Fruit fly (Drosophila melanogaster) whole organism, adult: ENCODE measurements around the gene goe.

Source experiments
- CG11617 ChIP-seq: fragments of 200-800 bp; sonication (Bioruptor generic); optimal IDR thresholded peaks from 2 replicates; lab custom pipeline; 2017; ENCODE audit warnings: mild to moderate bottlenecking, missing biosample characterization, missing genetic modification reagents, missing genetic modification characterization
- CG12768 ChIP-seq: fragments of 200-800 bp; sonication (Bioruptor generic); optimal IDR thresholded peaks from 2 replicates; lab custom pipeline; 2017; ENCODE audit warnings: missing biosample characterization, missing genetic modification characterization, mild to moderate bottlenecking, moderate library complexity, missing genetic modification reagents
- CG14711 ChIP-seq: fragments of 200-800 bp; sonication (Bioruptor generic); optimal IDR thresholded peaks from 2 replicates; lab custom pipeline; 2018; ENCODE audit warnings: missing biosample characterization, mild to moderate bottlenecking, missing genetic modification characterization, moderate library complexity
- CG1620 ChIP-seq: fragments of 200-800 bp; sonication (Bioruptor generic); optimal IDR thresholded peaks from 2 replicates; lab custom pipeline; 2016; ENCODE audit warnings: missing biosample characterization, missing genetic modification characterization
- CG33017 ChIP-seq: fragments of 200-800 bp; sonication (Bioruptor generic); optimal IDR thresholded peaks from 2 replicates; lab custom pipeline; 2018; ENCODE audit warnings: missing biosample characterization, mild to moderate bottlenecking, missing genetic modification characterization, moderate library complexity
- CG5204 ChIP-seq: fragments of 200-800 bp; sonication (Bioruptor generic); optimal IDR thresholded peaks from 2 replicates; lab custom pipeline; 2016; ENCODE audit warnings: missing biosample characterization, missing genetic modification characterization
- CG7045 ChIP-seq: fragments of 200-800 bp; sonication (Bioruptor generic); optimal IDR thresholded peaks from 2 replicates; lab custom pipeline; 2017; ENCODE audit warnings: missing biosample characterization, mild to moderate bottlenecking, missing genetic modification characterization
- CG7101 ChIP-seq: fragments of 200-800 bp; sonication (Bioruptor generic); optimal IDR thresholded peaks from 2 replicates; lab custom pipeline; 2018; ENCODE audit warnings: missing biosample characterization, mild to moderate bottlenecking, missing genetic modification characterization, moderate library complexity
- Clk ChIP-seq: fragments of 200-800 bp; sonication (Bioruptor generic); optimal IDR thresholded peaks from 2 replicates; lab custom pipeline; 2017; ENCODE audit warnings: missing biosample characterization, missing genetic modification characterization
- Crg-1 ChIP-seq: fragments of 200-800 bp; sonication (Bioruptor generic); optimal IDR thresholded peaks from 2 replicates; lab custom pipeline; 2016; ENCODE audit warnings: missing biosample characterization, missing genetic modification characterization
- Hr96 ChIP-seq: fragments of 200-800 bp; sonication (Bioruptor generic); optimal IDR thresholded peaks from 2 replicates; lab custom pipeline; 2016; ENCODE audit warnings: missing biosample characterization, missing genetic modification characterization
- Mnt ChIP-seq: fragments of 200-800 bp; sonication (Bioruptor generic); optimal IDR thresholded peaks from 2 replicates; lab custom pipeline; 2016; ENCODE audit warnings: missing biosample characterization, mild to moderate bottlenecking, missing genetic modification characterization
- bab1 ChIP-seq: fragments of 200-800 bp; sonication (Bioruptor generic); optimal IDR thresholded peaks from 3 replicates; lab custom pipeline; 2019; ENCODE audit warnings: missing biosample characterization, mild to moderate bottlenecking, missing genetic modification characterization, moderate library complexity
- cic ChIP-seq: fragments of 200-800 bp; sonication (Bioruptor generic); optimal IDR thresholded peaks from 2 replicates; lab custom pipeline; 2017; ENCODE audit warnings: missing biosample characterization, mild to moderate bottlenecking, missing genetic modification characterization, moderate library complexity
- cnc ChIP-seq, 2 experiments: fragments of >200 bp; optimal IDR thresholded peaks; 2 replicates each; lab custom pipeline; 2017
- kay ChIP-seq: fragments of 200-800 bp; sonication (Bioruptor generic); peaks from one replicate; lab custom pipeline; 2016; ENCODE audit warnings: missing biosample characterization, missing genetic modification characterization, borderline replicate concordance
- ovo ChIP-seq: fragments of 200-800 bp; sonication (Bioruptor generic); optimal IDR thresholded peaks from 2 replicates; lab custom pipeline; 2016; ENCODE audit warnings: missing biosample characterization, missing genetic modification characterization
- pad ChIP-seq: fragments of 200-800 bp; sonication (Bioruptor generic); optimal IDR thresholded peaks from 3 replicates; lab custom pipeline; 2017; ENCODE audit warnings: missing biosample characterization, missing genetic modification characterization, mild to moderate bottlenecking, moderate library complexity, missing genetic modification reagents
- tj ChIP-seq: fragments of 200-800 bp; sonication (Bioruptor generic); optimal IDR thresholded peaks from 3 replicates; lab custom pipeline; 2017; ENCODE audit warnings: missing biosample characterization, mild to moderate bottlenecking, missing genetic modification characterization, moderate library complexity
- toe ChIP-seq: fragments of 200-800 bp; sonication (Bioruptor generic); optimal IDR thresholded peaks from 2 replicates; lab custom pipeline; 2016; ENCODE audit warnings: missing biosample characterization, missing genetic modification characterization

goe gene

DNA sequence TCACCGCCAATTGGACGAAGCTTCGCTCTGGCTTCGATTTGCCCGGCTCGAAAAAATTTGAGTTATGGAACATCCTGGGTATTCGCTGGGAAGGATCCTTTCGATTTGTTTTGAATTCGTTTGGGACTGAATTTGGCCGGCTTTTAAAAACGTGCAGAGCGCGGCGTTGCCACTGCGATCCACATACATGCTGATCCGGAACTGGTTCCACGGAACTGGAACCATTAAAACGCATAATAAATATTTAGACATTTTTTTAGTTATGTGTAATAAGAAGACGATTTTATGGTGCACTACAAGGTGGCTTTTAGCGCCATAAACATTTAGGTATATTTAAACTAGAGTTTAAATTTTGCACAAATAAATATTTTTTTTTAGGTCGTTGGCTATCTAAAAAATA lies 39.3 kb upstream of the goe start, which contains the start of gene Rrp45:
Rrp45 (minus strand) TSS at position 209 of the 400 bp plus-strand sequence.
- peak; percentile 25 for TF ChIP-seq CG1620 (GFP tag; lab: Kevin White, UChicago)
- no peak for TF ChIP-seq bab1 (GFP tag; lab: Kevin White, UChicago)
- TF ChIP-seq CG12768 (GFP tag; lab: Kevin White, UChicago): no peak
- no peak for TF ChIP-seq CG33017 (tag; lab: Kevin White, UChicago)
- TF ChIP-seq Mnt: peak; percentile 90

DNA sequence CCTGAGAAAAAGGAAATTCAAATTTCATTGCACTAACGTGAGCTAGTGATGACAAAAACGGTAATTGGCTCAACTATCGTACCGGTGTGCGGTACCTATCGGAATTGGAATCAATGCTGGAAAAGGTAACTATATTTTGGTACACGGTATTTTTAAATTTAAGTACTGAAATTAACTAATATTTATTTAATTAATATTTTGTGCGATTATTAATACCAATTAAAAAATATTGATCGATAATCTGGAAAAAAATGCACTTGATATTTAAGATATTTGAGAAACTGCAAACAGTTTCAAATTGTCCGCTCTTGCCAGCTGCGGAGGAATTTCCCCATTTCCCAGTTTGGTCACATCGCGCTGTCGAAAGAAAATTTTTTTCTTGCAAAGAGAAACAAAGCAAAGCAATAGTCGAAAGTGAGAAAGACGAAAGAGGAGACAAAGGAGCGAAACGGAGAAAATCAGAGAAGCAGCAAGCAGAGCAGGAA lies 35.7 kb upstream of the goe start:
- TF ChIP-seq CG7101 (tag; lab: Kevin White, UChicago) (peak; percentile 58), cnc (optimal IDR thresholded peaks at IDR 0.05; lab: Kevin White, UChicago) (no peak), tj (GFP tag; lab: Kevin White, UChicago) (no peak), Crg-1 (GFP tag; lab: Kevin White, UChicago) (peak; percentile 12), CG11617 (GFP tag; lab: Kevin White, UChicago) (peak; percentile 7), Clk (GFP tag; lab: Kevin White, UChicago) (no peak), CG33017 (tag; lab: Kevin White, UChicago) (no peak), CG12768 (GFP tag; lab: Kevin White, UChicago) (no peak), pad (GFP tag; lab: Kevin White, UChicago) (no peak), CG7045 (GFP tag; lab: Kevin White, UChicago) (no peak), CG1620 (GFP tag; lab: Kevin White, UChicago) (no peak), ovo (no peak), Hr96 (GFP tag; lab: Kevin White, UChicago) (no peak), cic (no peak), bab1 (GFP tag; lab: Kevin White, UChicago) (peak; percentile 3), Mnt (no peak), CG14711 (tag; lab: Kevin White, UChicago) (peak; percentile 17)

DNA sequence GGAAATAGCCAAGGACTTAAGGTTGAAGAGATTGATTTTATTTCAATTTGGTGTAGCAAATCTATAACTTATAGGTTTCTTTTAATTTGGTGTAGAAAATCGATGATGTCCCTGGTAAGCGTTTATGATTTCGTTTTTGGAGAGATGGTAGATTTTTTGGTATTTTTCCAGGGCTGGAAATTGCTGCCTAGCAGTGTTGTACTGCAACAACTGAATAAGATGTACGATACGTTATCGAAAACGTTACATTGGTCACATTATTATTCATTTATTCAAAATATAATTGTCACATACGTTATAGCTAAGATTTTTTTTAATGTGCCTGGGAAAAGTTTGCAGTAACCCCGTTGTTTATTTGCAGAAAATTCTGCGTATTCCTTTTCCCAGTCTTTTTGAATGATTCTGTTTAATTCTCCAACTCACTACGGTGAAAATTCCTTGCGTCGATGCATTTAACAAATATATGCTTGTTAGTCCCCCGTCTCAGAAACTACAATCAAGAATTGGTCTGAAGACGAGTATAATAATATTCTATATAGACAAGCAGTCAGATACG lies 35.2 kb upstream of the goe start, which contains the start of the genes CG9609 and Sap30:
CG9609 (minus strand) TSS at position 149 of the 556 bp plus-strand sequence.
Sap30 (plus strand) TSS at position 424 of the 556 bp plus-strand sequence.
- no peak for TF ChIP-seq CG5204 (GFP tag; lab: Kevin White, UChicago)
- no peak for TF ChIP-seq Hr96 (GFP tag; lab: Kevin White, UChicago)
- TF ChIP-seq Mnt: no peak
- TF ChIP-seq Clk (GFP tag; lab: Kevin White, UChicago): no peak
- no peak for TF ChIP-seq CG12768 (GFP tag; lab: Kevin White, UChicago)
- TF ChIP-seq CG14711 (tag; lab: Kevin White, UChicago): no peak
- no peak for TF ChIP-seq cic
- no peak for TF ChIP-seq kay (GFP tag; lab: Kevin White, UChicago)
- TF ChIP-seq CG7045 (GFP tag; lab: Kevin White, UChicago): no peak
- TF ChIP-seq Crg-1 (GFP tag; lab: Kevin White, UChicago): no peak
- no peak for TF ChIP-seq pad (GFP tag; lab: Kevin White, UChicago)
- TF ChIP-seq CG1620 (GFP tag; lab: Kevin White, UChicago): no peak

DNA sequence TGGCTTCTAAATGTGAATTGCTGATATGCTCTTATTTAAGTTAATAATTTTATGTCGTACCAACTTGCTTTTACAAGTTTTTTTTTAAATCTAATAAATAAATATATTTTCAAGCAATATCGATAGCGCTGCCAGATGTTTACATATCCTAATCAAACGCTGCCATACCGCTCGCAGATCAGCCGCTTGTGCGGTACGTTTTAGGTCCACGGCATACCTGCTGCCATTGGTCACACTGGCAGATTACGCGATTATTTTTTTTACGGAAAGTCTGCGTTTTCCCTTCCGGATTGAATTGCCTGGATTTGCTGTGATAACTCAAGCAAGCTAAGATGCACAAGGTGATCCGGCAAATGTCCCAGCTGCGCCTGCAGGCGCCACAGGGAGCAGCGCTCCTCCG lies 32.0 kb upstream of the goe start, which contains the start of gene mRpL22:
mRpL22 (plus strand) TSS at position 191 of the 400 bp plus-strand sequence.
- TF ChIP-seq bab1 (GFP tag; lab: Kevin White, UChicago) (peak; percentile 51), CG1620 (GFP tag; lab: Kevin White, UChicago) (no peak), cic (no peak), tj (GFP tag; lab: Kevin White, UChicago) (no peak)

DNA sequence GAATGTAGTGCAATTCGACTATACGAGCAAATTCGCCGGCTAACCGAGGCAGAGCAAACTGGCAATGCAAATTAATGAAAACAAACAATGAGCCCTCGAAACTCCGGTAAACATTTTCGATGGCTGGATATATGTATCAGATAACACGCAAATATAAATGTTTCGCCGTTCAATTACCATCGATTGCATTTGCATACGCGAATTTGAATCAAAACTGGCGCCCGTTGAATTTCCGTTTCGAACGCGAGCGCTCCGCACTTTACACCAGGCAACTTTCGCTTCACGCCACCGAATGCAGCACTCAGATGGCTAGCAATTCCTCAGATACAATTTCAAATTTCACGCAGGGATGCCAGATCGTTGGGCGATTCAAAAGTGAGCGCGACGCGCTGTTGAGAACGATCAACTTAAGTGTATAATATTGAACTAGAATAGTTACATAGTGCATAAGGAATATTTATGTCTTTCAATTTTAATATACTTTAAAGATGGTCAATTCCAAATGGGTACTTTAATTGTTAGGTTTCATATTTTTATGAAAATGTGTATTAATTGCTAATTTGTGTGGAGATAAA lies 31.5 kb upstream of the goe start, which contains the start of gene if:
if (minus strand) TSS at position 294 of the 575 bp plus-strand sequence.
- no peak for TF ChIP-seq CG14711 (tag; lab: Kevin White, UChicago)
- no peak for TF ChIP-seq cic
- TF ChIP-seq CG11617 (GFP tag; lab: Kevin White, UChicago): no peak
- TF ChIP-seq CG7101 (tag; lab: Kevin White, UChicago): no peak
- no peak for TF ChIP-seq CG12768 (GFP tag; lab: Kevin White, UChicago)
- TF ChIP-seq ovo: no peak

DNA sequence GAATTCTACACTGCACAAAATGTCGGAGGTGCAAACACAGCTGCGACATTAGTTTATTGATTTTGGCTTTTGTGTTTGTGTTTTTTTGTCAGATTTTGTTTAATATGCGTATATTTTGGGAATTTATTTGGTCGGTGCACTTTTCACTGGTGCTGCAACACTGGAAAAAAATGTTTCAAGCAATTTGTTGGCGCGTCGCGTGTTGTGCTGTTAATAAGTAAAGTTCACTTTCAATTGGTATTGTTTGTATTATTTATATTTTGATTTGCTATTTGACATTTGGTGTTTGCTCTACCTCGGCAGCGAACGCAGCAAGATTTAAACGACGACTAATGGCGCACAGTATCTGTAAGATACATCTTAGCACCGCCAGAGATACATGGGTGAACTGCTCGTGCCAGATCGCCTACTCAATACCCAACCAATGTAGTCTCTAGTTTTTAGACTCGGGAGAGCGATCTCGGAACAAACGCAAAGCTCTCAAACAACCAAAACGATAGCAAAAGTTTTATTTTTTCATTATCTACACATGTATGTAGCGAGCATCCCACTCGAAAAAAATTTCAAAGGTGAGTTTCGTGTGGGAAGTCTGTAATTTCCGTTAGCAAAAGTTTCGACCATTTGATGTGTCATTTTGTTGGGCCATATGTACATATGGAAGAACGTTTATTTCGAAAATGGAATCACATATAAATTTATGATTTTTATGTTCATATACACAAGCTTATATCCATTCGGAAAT lies 30.6 kb upstream of the goe start:
- TF ChIP-seq CG12768 (GFP tag; lab: Kevin White, UChicago) (no peak), tj (GFP tag; lab: Kevin White, UChicago) (no peak), CG14711 (tag; lab: Kevin White, UChicago) (peak; percentile 13), Mnt (peak; percentile 10), Clk (GFP tag; lab: Kevin White, UChicago) (no peak), bab1 (GFP tag; lab: Kevin White, UChicago) (no peak), CG7045 (GFP tag; lab: Kevin White, UChicago) (no peak), kay (GFP tag; lab: Kevin White, UChicago) (no peak), cic (no peak), Hr96 (GFP tag; lab: Kevin White, UChicago) (no peak), pad (GFP tag; lab: Kevin White, UChicago) (no peak), CG11617 (GFP tag; lab: Kevin White, UChicago) (peak; percentile 28), CG5204 (GFP tag; lab: Kevin White, UChicago) (no peak), toe (GFP tag; lab: Kevin White, UChicago) (no peak), CG7101 (tag; lab: Kevin White, UChicago) (no peak), CG33017 (tag; lab: Kevin White, UChicago) (no peak), cnc (optimal IDR thresholded peaks at IDR 0.05; lab: Kevin White, UChicago) (no peak), ovo (no peak), Crg-1 (GFP tag; lab: Kevin White, UChicago) (no peak), CG1620 (GFP tag; lab: Kevin White, UChicago) (no peak)
